Fruit fly (Drosophila melanogaster): ENCODE data around the gene CG14662.

DNA sequence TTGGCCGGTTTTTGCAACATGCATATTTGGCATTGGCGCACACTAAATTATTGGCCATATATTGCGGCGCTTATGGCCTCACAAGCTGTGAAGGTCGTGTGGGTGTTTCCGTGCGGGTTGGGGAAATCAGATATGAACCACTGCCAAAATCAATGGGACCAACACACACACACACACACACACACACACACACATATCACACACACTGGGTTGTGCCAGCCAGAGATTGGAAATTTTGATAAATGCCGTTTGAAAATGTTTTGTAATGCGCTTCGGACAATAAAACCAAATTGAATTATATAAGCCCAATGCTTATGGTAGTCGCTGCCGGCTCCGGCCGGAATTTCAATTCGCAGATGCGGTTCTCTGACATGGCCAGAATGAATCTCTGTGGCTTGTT, 35.4 kb upstream of the CG14662 start:
- no peak for TF ChIP-seq zfh1 (GFP tag; IDR thresholded peaks at IDR 0.05)
- TF ChIP-seq CG10366 (GFP tag; IDR thresholded peaks at IDR 0.05): no peak
- no peak for TF ChIP-seq pho (GFP tag; optimal IDR thresholded peaks at IDR 0.05)
- no peak for TF ChIP-seq Atf-2 (GFP tag; optimal IDR thresholded peaks at IDR 0.05)
- TF ChIP-seq tin (GFP tag; optimal IDR thresholded peaks at IDR 0.05): no peak
- no peak for TF ChIP-seq CG2889 (GFP tag; IDR thresholded peaks at IDR 0.05)
- TF ChIP-seq CG6813 (GFP tag; optimal IDR thresholded peaks at IDR 0.05): no peak
- TF ChIP-seq fu2 (GFP tag; optimal IDR thresholded peaks at IDR 0.05): no peak
- no peak for TF ChIP-seq bcd (GFP tag; optimal IDR thresholded peaks at IDR 0.05)
- TF ChIP-seq Nf-YC (tag; optimal IDR thresholded peaks at IDR 0.05): no peak
